Fruit fly (Drosophila melanogaster): ENCODE measurements around the gene Cpsf73.

Gene Cpsf73

DNA sequence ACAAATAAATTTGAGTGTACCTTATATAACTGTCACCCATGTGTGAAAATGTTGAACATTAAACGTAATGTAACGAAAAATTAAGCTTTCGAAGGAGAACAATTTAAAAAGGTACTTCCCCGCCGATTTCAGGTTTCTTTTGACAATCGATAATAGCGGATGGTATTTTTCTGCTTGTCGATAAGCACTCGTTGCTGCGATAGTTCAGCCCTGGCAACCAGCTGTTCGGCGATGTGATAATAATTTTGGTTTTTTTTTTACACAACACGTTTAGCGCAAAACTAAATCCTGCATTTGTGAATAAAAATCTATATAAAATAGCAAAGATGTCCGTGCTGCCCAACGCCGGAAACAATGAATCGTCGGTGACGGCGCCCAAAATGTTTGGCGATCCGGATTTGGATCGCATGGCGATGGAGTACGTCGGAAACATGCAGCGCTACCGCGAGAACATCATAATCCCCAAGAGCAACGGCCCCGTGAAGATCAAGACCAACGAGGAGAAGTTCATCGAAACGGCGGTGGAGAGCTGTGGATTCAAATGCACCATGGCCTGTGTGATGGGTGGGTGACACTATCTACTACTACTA, 4.4 kb upstream of the Cpsf73 start, which contains the start of gene CG31229:
Gene CG31229 (plus strand): TSS at position 194 of the 590 bp plus-strand sequence.
- TF ChIP-seq CG4496 (GFP tag; IDR thresholded peaks at IDR 0.05) (no peak), D1 (tag; optimal IDR thresholded peaks at IDR 0.05) (no peak), CG8159 (tag; optimal IDR thresholded peaks at IDR 0.05) (no peak), EcR (GFP tag; optimal IDR thresholded peaks at IDR 0.05) (peak; percentile 67), CG32121 (GFP tag; IDR thresholded peaks at IDR 0.05) (no peak), gl (tag; optimal IDR thresholded peaks at IDR 0.05) (no peak), Pif1B (GFP tag; optimal IDR thresholded peaks at IDR 0.05) (no peak)

dm6 chr3R:18665061-18665460, 1.7 kb upstream of the Cpsf73 start, which contains the start of gene CG31231:
TSS of gene CG31231 (plus strand) at chr3R:18665361.
- TF ChIP-seq CG10348 (GFP tag; IDR thresholded peaks at IDR 0.05) (no peak), CG13204 (GFP tag; optimal IDR thresholded peaks at IDR 0.05) (no peak), Ets98B (GFP tag; IDR thresholded peaks at IDR 0.05) (no peak), EcR (GFP tag; optimal IDR thresholded peaks at IDR 0.05) (no peak), CG9948 (tag; optimal IDR thresholded peaks at IDR 0.05) (no peak), D1 (tag; optimal IDR thresholded peaks at IDR 0.05) (no peak), CG8301 (tag; optimal IDR thresholded peaks at IDR 0.05) (no peak), CG15710 (tag; optimal IDR thresholded peaks at IDR 0.05) (no peak), CG14655 (GFP tag; optimal IDR thresholded peaks at IDR 0.05) (no peak), fd96Ca (GFP tag; IDR thresholded peaks at IDR 0.05) (no peak), CG34367 (tag; optimal IDR thresholded peaks at IDR 0.05) (no peak), Pif1A (GFP tag; optimal IDR thresholded peaks at IDR 0.05) (no peak), rn (GFP tag; IDR thresholded peaks at IDR 0.05) (no peak), Pif1B (GFP tag; optimal IDR thresholded peaks at IDR 0.05) (no peak), CG4496 (GFP tag; IDR thresholded peaks at IDR 0.05) (no peak)

- no peak for TF ChIP-seq CG14655 (GFP tag; optimal IDR thresholded peaks at IDR 0.05)
- peak; percentile 84 for TF ChIP-seq EcR (GFP tag; optimal IDR thresholded peaks at IDR 0.05)
- peak; percentile 76 for TF ChIP-seq CG32121 (GFP tag; IDR thresholded peaks at IDR 0.05)
- peak; percentile 77 for TF ChIP-seq CG15710 (tag; optimal IDR thresholded peaks at IDR 0.05)
- TF ChIP-seq CG9948 (tag; optimal IDR thresholded peaks at IDR 0.05), result peak; percentile 61
- TF ChIP-seq Ets98B (GFP tag; IDR thresholded peaks at IDR 0.05), result peak; percentile 76
- no peak for TF ChIP-seq CG12605 (GFP tag; IDR thresholded peaks at IDR 0.05)
- TF ChIP-seq Snoo (tag; optimal IDR thresholded peaks at IDR 0.05), result peak; percentile 71
- peak; percentile 2 for TF ChIP-seq gl (tag; optimal IDR thresholded peaks at IDR 0.05)
- peak; percentile 75 for TF ChIP-seq CG8159 (tag; optimal IDR thresholded peaks at IDR 0.05)
- TF ChIP-seq fd96Ca (GFP tag; IDR thresholded peaks at IDR 0.05), result no peak
- TF ChIP-seq CG10348 (GFP tag; IDR thresholded peaks at IDR 0.05), result peak; percentile 50; the same call in 1 of the 2 replicates
- TF ChIP-seq CG13204 (GFP tag; optimal IDR thresholded peaks at IDR 0.05), result no peak
- peak; percentile 54; the same call in 1 of the 2 replicates for TF ChIP-seq rn (GFP tag; IDR thresholded peaks at IDR 0.05)
- TF ChIP-seq CG4496 (GFP tag; IDR thresholded peaks at IDR 0.05), result peak; percentile 83
- no peak for TF ChIP-seq Pif1A (GFP tag; optimal IDR thresholded peaks at IDR 0.05)
- peak; percentile 76 for TF ChIP-seq CG17806 (tag; optimal IDR thresholded peaks at IDR 0.05)
- TF ChIP-seq CG8301 (tag; optimal IDR thresholded peaks at IDR 0.05), result peak; percentile 65
- TF ChIP-seq D1 (tag; optimal IDR thresholded peaks at IDR 0.05), result no peak
- no peak for TF ChIP-seq Pif1B (GFP tag; optimal IDR thresholded peaks at IDR 0.05)
- TF ChIP-seq CG34367 (tag; optimal IDR thresholded peaks at IDR 0.05), result peak; percentile 57
These were observed 4.3 kb downstream of the Cpsf73 start, which contains the start of the genes CG31224 and CstF64 for dm6 chr3R:18658945-18659642. TSS of gene CG31224 (minus strand) at chr3R:18659309. TSS of gene CstF64 (plus strand) at chr3R:18659618.

DNA sequence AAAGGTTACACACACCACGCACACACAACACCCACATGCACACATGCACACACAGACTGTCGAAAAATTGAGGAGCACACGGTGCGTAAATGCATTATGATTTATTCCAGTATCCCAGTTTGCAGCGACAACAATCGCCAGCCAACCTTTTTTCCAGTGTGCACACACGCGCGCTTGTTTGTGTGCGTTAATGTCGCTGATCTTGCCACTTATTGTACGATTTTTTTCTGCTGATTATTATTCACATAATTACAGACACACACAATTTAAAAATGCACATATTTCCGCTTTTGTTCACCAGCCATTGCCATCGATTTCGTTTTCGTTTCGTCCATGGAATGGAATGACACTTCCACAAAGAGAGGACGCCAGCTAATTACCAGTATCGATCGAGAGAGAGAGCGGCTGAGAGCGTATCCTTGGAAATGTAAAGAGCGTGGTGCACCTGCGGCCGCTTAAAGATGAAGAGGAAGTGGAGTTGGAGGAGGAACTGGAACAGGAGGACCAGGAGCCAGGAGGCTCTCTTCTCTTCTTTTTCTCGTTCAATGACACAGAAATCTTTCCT, 4.9 kb downstream of the Cpsf73 start:
- TF ChIP-seq Pif1A (GFP tag; optimal IDR thresholded peaks at IDR 0.05), result no peak
- TF ChIP-seq EcR (GFP tag; optimal IDR thresholded peaks at IDR 0.05), result peak; percentile 98

dm6 chr3R:18643646-18644045, 19.7 kb downstream of the Cpsf73 start:
- no peak for TF ChIP-seq Snoo (tag; optimal IDR thresholded peaks at IDR 0.05)
- no peak for TF ChIP-seq CG9948 (tag; optimal IDR thresholded peaks at IDR 0.05)
- no peak for TF ChIP-seq D1 (tag; optimal IDR thresholded peaks at IDR 0.05)
- no peak for TF ChIP-seq CG8159 (tag; optimal IDR thresholded peaks at IDR 0.05)
- TF ChIP-seq CG17806 (tag; optimal IDR thresholded peaks at IDR 0.05), result no peak
- TF ChIP-seq CG32121 (GFP tag; IDR thresholded peaks at IDR 0.05), result no peak
- no peak for TF ChIP-seq CG15710 (tag; optimal IDR thresholded peaks at IDR 0.05)
- no peak for TF ChIP-seq CG4496 (GFP tag; IDR thresholded peaks at IDR 0.05)
- TF ChIP-seq Ets98B (GFP tag; IDR thresholded peaks at IDR 0.05), result no peak
- no peak for TF ChIP-seq CG14655 (GFP tag; optimal IDR thresholded peaks at IDR 0.05)
- TF ChIP-seq Pif1A (GFP tag; optimal IDR thresholded peaks at IDR 0.05), result no peak
- TF ChIP-seq CG13204 (GFP tag; optimal IDR thresholded peaks at IDR 0.05), result no peak
- TF ChIP-seq CG10348 (GFP tag; IDR thresholded peaks at IDR 0.05), result no peak
- TF ChIP-seq CG8301 (tag; optimal IDR thresholded peaks at IDR 0.05), result no peak

- no peak for TF ChIP-seq Pif1A (GFP tag; optimal IDR thresholded peaks at IDR 0.05)
- TF ChIP-seq CG12605 (GFP tag; IDR thresholded peaks at IDR 0.05), result peak; percentile 51
- peak; percentile 13 for TF ChIP-seq Pif1B (GFP tag; optimal IDR thresholded peaks at IDR 0.05)
These were observed 22.1 kb downstream of the Cpsf73 start, which contains the start of gene CG14301 for dm6 chr3R:18641242-18641757. TSS of gene CG14301 (minus strand) at chr3R:18641457.
